Worm (Caenorhabditis elegans) whole organism, L4/young adult: ENCODE data around the gene wdr-31.

Experiments
- W03F9.2 ChIP-seq: fragments of 150-350 bp; optimal IDR thresholded peaks from 2 replicates; lab custom pipeline; 2014; ENCODE audit warnings: missing biosample characterization, missing genetic modification characterization
- dao-5 ChIP-seq: sonication (generic microtip); optimal IDR thresholded peaks from 2 replicates; lab custom pipeline; 2016; ENCODE audit warnings: missing genotype, missing genetic modification characterization, moderate library complexity, missing compliant biosample characterization
- him-1 ChIP-seq: sonication (generic microtip); optimal IDR thresholded peaks from 2 replicates; lab custom pipeline; 2016; ENCODE audit warnings: missing genotype, missing genetic modification reagents, missing genetic modification characterization, missing compliant biosample characterization

ce11 chrII:2721992-2722391 lies 13.1 kb downstream of the wdr-31 start:
- TF ChIP-seq him-1 (tag; lab: Kevin White, UChicago) = no peak
- TF ChIP-seq dao-5 (tag; lab: Kevin White, UChicago) = no peak
- no peak for TF ChIP-seq W03F9.2 (tag; lab: Kevin White, UChicago)
